Worm (Caenorhabditis elegans) whole organism, L3 larva: ENCODE measurements around the gene his-48.
A peak's percentile ranks its signal among the peaks of the same experiment; 100 is the strongest.

Experiments used
- ZK546.5 ChIP-seq: sonication (generic microtip); optimal IDR thresholded peaks from 2 replicates; lab custom pipeline; 2017; ENCODE audit warnings: missing biosample characterization, missing genetic modification characterization
- aly-2 ChIP-seq: fragments of 150-350 bp; optimal IDR thresholded peaks from 2 replicates; lab custom pipeline; 2014; ENCODE audit warnings: missing biosample characterization, missing genetic modification characterization
- ama-1 ChIP-seq: fragments of 150-350 bp; optimal IDR thresholded peaks from 2 replicates; lab custom pipeline; 2018
- ceh-16 ChIP-seq: sonication (generic microtip); optimal IDR thresholded peaks from 2 replicates; lab custom pipeline; 2017; ENCODE audit warnings: missing biosample characterization, missing genetic modification characterization
- egl-27 ChIP-seq: sonication (generic microtip); optimal IDR thresholded peaks from 4 replicates; lab custom pipeline; 2017; ENCODE audit warnings: missing biosample characterization, missing genetic modification reagents, missing genetic modification characterization
- elt-1 ChIP-seq: fragments of 150-350 bp; optimal IDR thresholded peaks from 2 replicates; lab custom pipeline; 2014; ENCODE audit warnings: missing biosample characterization, missing genetic modification characterization
- elt-2 ChIP-seq: sonication (generic microtip); optimal IDR thresholded peaks from 2 replicates; lab custom pipeline; 2016; ENCODE audit warnings: missing genetic modification reagents, mild to moderate bottlenecking, missing genetic modification characterization, missing compliant biosample characterization
- elt-3 ChIP-seq, 3 experiments: fragments of 150-350 bp in 1 of 3; sonication (generic microtip) in 2 of 3; optimal IDR thresholded peaks; 2 replicates in 2 of 3; 4 replicates in 1 of 3; lab custom pipeline; 2014 to 2017; ENCODE audit warnings: missing biosample characterization in 3 of 3, missing genetic modification characterization in 3 of 3
- eor-1 ChIP-seq, 2 experiments: fragments of 150-350 bp; optimal IDR thresholded peaks; 2 replicates each; lab custom pipeline; 2014 to 2018; ENCODE audit warnings: missing biosample characterization in 2 of 2, missing genetic modification characterization in 2 of 2
- fkh-10 ChIP-seq: sonication (generic microtip); optimal IDR thresholded peaks from 2 replicates; lab custom pipeline; 2017; ENCODE audit warnings: missing biosample characterization, missing genetic modification reagents, missing genetic modification characterization
- fkh-2 ChIP-seq: fragments of 150-350 bp; optimal IDR thresholded peaks from 2 replicates; lab custom pipeline; 2014; ENCODE audit warnings: missing biosample characterization, missing genetic modification reagents, missing genetic modification characterization
- fos-1 ChIP-seq: fragments of 150-350 bp; optimal IDR thresholded peaks from 2 replicates; lab custom pipeline; 2014; ENCODE audit warnings: missing biosample characterization, missing genetic modification characterization
- hmg-11 ChIP-seq: sonication (generic microtip); optimal IDR thresholded peaks from 2 replicates; lab custom pipeline; 2016; ENCODE audit warnings: missing genetic modification characterization, missing compliant biosample characterization
- jun-1 ChIP-seq: fragments of 150-350 bp; optimal IDR thresholded peaks from 2 replicates; lab custom pipeline; 2014; ENCODE audit warnings: missing biosample characterization, missing genetic modification reagents, missing genetic modification characterization
- mdl-1 ChIP-seq: fragments of 150-350 bp; optimal IDR thresholded peaks from 2 replicates; lab custom pipeline; 2014; ENCODE audit warnings: missing biosample characterization, missing genetic modification characterization
- mml-1 ChIP-seq: fragments of 150-350 bp; sonication (generic microtip); optimal IDR thresholded peaks from 3 replicates; lab custom pipeline; 2014; ENCODE audit warnings: missing biosample characterization, missing genetic modification characterization
- nfya-1 ChIP-seq: sonication (generic microtip); optimal IDR thresholded peaks from 2 replicates; lab custom pipeline; 2017; ENCODE audit warnings: missing genetic modification characterization, mild to moderate bottlenecking, missing compliant biosample characterization, antibody characterized with exemption, moderate library complexity; ENCODE audit not compliant: insufficient read depth
- nhr-12 ChIP-seq: fragments of 150-350 bp; optimal IDR thresholded peaks from 2 replicates; lab custom pipeline; 2014; ENCODE audit warnings: missing biosample characterization, missing genetic modification characterization
- nhr-237 ChIP-seq: fragments of 150-350 bp; optimal IDR thresholded peaks from 2 replicates; lab custom pipeline; 2014; ENCODE audit warnings: missing biosample characterization, missing genetic modification characterization
- nhr-25 ChIP-seq: sonication (generic microtip); optimal IDR thresholded peaks from 2 replicates; lab custom pipeline; 2017; ENCODE audit warnings: missing biosample characterization, missing genetic modification characterization
- nhr-43 ChIP-seq: sonication (generic microtip); optimal IDR thresholded peaks from 2 replicates; lab custom pipeline; 2016; ENCODE audit warnings: mild to moderate bottlenecking, missing genetic modification characterization, missing compliant biosample characterization; ENCODE audit not compliant: poor library complexity, severe bottlenecking
- nhr-67 ChIP-seq: fragments of 150-350 bp; optimal IDR thresholded peaks from 2 replicates; lab custom pipeline; 2014; ENCODE audit warnings: missing biosample characterization, missing genetic modification characterization
- nhr-76 ChIP-seq: fragments of 150-350 bp; sonication (generic microtip); optimal IDR thresholded peaks from 5 replicates; lab custom pipeline; 2014; ENCODE audit warnings: missing biosample characterization, missing genetic modification characterization
- pha-4 ChIP-seq: fragments of 150-350 bp; optimal IDR thresholded peaks from 2 replicates; lab custom pipeline; 2014; ENCODE audit warnings: missing biosample characterization, missing genetic modification reagents, missing genetic modification characterization
- pqm-1 ChIP-seq: fragments of 150-350 bp; optimal IDR thresholded peaks from 2 replicates; lab custom pipeline; 2017; ENCODE audit warnings: missing biosample characterization, missing genetic modification characterization, inconsistent platforms
- skn-1 ChIP-seq: fragments of 150-350 bp; optimal IDR thresholded peaks from 2 replicates; lab custom pipeline; 2014; ENCODE audit warnings: missing biosample characterization, missing genetic modification characterization
- snpc-4 ChIP-seq: fragments of 150-350 bp; optimal IDR thresholded peaks from 2 replicates; lab custom pipeline; 2014; ENCODE audit warnings: missing biosample characterization, missing genetic modification characterization
- tbx-2 ChIP-seq: sonication (generic microtip); optimal IDR thresholded peaks from 2 replicates; lab custom pipeline; 2016; ENCODE audit warnings: mild to moderate bottlenecking, missing genetic modification characterization, missing compliant biosample characterization
- unc-39 ChIP-seq: sonication (generic microtip); optimal IDR thresholded peaks from 4 replicates; lab custom pipeline; 2017; ENCODE audit warnings: missing biosample characterization, missing genetic modification characterization
- unc-62 ChIP-seq: fragments of 150-350 bp; sonication (generic microtip); optimal IDR thresholded peaks from 4 replicates; lab custom pipeline; 2014; ENCODE audit warnings: missing biosample characterization, missing genetic modification reagents, missing genetic modification characterization
- ztf-11 ChIP-seq: fragments of 150-350 bp; optimal IDR thresholded peaks from 2 replicates; lab custom pipeline; 2014; ENCODE audit warnings: missing biosample characterization, missing genetic modification characterization
- ztf-4 ChIP-seq: fragments of 150-350 bp; optimal IDR thresholded peaks from 2 replicates; lab custom pipeline; 2014; ENCODE audit warnings: missing biosample characterization, missing genetic modification characterization

his-48 gene

ce11 chrIV:11316106-11316505 is 8.4 kb upstream of the his-48 start:
- TF ChIP-seq skn-1 (tag; lab: Kevin White, UChicago) (peak; percentile 81), nhr-12 (tag; lab: Kevin White, UChicago) (no peak)

ce11 chrIV:11316640-11317039 is 7.9 kb upstream of the his-48 start:
- peak; percentile 57 for TF ChIP-seq pha-4 (tag; lab: Kevin White, UChicago)
- no peak for TF ChIP-seq elt-2 (tag; lab: Kevin White, UChicago)
- TF ChIP-seq eor-1 (tag; optimal IDR thresholded peaks at IDR 0.05; lab: Kevin White, UChicago): no peak
- TF ChIP-seq ZK546.5: no peak

ce11 chrIV:11317119-11317518 is 7.4 kb upstream of the his-48 start, which contains the start of gene gspd-1:
Gene gspd-1, plus strand, starts transcription at chrIV:11317419.
- TF ChIP-seq egl-27 (no peak), ztf-4 (tag; lab: Kevin White, UChicago) (no peak), nhr-25 (tag; lab: Kevin White, UChicago) (no peak), nhr-43 (tag; lab: Kevin White, UChicago) (no peak), fos-1 (tag; lab: Kevin White, UChicago) (no peak), nhr-67 (tag; lab: Kevin White, UChicago) (no peak), nfya-1 (no peak), ztf-11 (tag; lab: Kevin White, UChicago) (no peak), snpc-4 (tag; lab: Kevin White, UChicago) (no peak), tbx-2 (tag; lab: Kevin White, UChicago) (no peak), mdl-1 (tag; lab: Kevin White, UChicago) (no peak), unc-62 (GFP tag; lab: Kevin White, UChicago) (no peak)

ce11 chrIV:11319884-11320362 is 4.6 kb upstream of the his-48 start, which contains the start of gene B0035.18:
Gene B0035.18, plus strand, starts transcription at chrIV:11320312.
- no peak for TF ChIP-seq aly-2 (tag; lab: Kevin White, UChicago)
- TF ChIP-seq ceh-16 (tag; lab: Kevin White, UChicago): no peak
- no peak for TF ChIP-seq elt-2 (tag; lab: Kevin White, UChicago)
- TF ChIP-seq jun-1: no peak
- TF ChIP-seq ztf-4 (tag; lab: Kevin White, UChicago): no peak
- TF ChIP-seq ztf-11 (tag; lab: Kevin White, UChicago): no peak
- TF ChIP-seq fkh-2 (tag; lab: Kevin White, UChicago): no peak
- TF ChIP-seq unc-62 (GFP tag; lab: Kevin White, UChicago): no peak
- no peak for TF ChIP-seq egl-27
- TF ChIP-seq nhr-76 (tag; lab: Kevin White, UChicago): no peak
- no peak for TF ChIP-seq ama-1
- TF ChIP-seq nhr-67 (tag; lab: Kevin White, UChicago): no peak

ce11 chrIV:11320500-11320899 is 4.0 kb upstream of the his-48 start, which contains the start of gene edg-1:
Gene edg-1, plus strand, starts transcription at chrIV:11320800.
- TF ChIP-seq fos-1 (tag; lab: Kevin White, UChicago): no peak
- no peak for TF ChIP-seq nfya-1

- TF ChIP-seq pqm-1 (no peak), nhr-67 (tag; lab: Kevin White, UChicago) (no peak), hmg-11 (tag; lab: Kevin White, UChicago) (no peak), elt-1 (tag; lab: Kevin White, UChicago) (no peak), mdl-1 (tag; lab: Kevin White, UChicago) (no peak), nhr-76 (tag; lab: Kevin White, UChicago) (no peak)
Measured at ce11 chrIV:11323666-11324065, 879 bp upstream of the his-48 start.

- TF ChIP-seq mml-1 (tag; lab: Kevin White, UChicago): no peak
- TF ChIP-seq nfya-1: no peak
- no peak for TF ChIP-seq unc-39 (tag; lab: Kevin White, UChicago)
- no peak for TF ChIP-seq hmg-11 (tag; lab: Kevin White, UChicago)
- no peak for TF ChIP-seq elt-3 (tag; optimal IDR thresholded peaks at IDR 0.05; lab: Kevin White, UChicago)
- TF ChIP-seq pha-4 (tag; lab: Kevin White, UChicago): no peak
- no peak for TF ChIP-seq unc-62 (GFP tag; lab: Kevin White, UChicago)
- no peak for TF ChIP-seq fkh-2 (tag; lab: Kevin White, UChicago)
- no peak for TF ChIP-seq ZK546.5
- TF ChIP-seq nhr-76 (tag; lab: Kevin White, UChicago): no peak
- no peak for TF ChIP-seq nhr-237 (tag; lab: Kevin White, UChicago)
- no peak for TF ChIP-seq fkh-10 (GFP tag; lab: Kevin White, UChicago)
- TF ChIP-seq mdl-1 (tag; lab: Kevin White, UChicago): no peak
- TF ChIP-seq elt-1 (tag; lab: Kevin White, UChicago): no peak
Measured at ce11 chrIV:11326939-11327565, 2.5 kb downstream of the his-48 start, which contains the start of gene B0035.21. Gene B0035.21, plus strand, starts transcription at chrIV:11327260.
